Fruit fly (Drosophila melanogaster) whole organism: ENCODE data around the gene Sfp93F.

Experiments used
- CG8478 ChIP-seq: fragments of >200 bp; optimal IDR thresholded peaks from 2 replicates; lab custom pipeline; 2018; ENCODE audit warnings: inconsistent platforms
- psq ChIP-seq: fragments of >200 bp; optimal IDR thresholded peaks from 2 replicates; lab custom pipeline; 2017
- usp ChIP-seq: fragments of >200 bp; optimal IDR thresholded peaks from 2 replicates; lab custom pipeline; 2017; ENCODE audit warnings: missing biosample characterization, missing genetic modification characterization, mixed read lengths

DNA sequence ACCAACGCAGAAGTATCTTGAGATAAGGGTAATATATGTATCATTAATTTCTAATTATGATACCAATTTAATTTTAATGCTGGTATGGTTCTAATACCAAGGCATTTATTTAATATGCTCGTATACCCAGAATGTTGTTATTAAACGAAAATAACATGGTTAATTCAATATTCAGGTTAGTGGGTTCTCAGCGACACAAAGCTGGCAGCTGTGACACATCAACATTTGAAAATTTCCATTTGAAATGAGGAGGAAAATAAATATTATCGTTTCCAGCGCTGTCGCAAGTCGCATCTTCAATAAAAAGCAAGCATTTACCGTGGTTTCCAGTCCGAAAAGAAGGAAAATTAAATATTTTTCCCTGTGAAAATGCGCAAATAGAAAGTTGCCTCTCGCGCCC, 5.1 kb downstream of the Sfp93F start:
- TF ChIP-seq psq (no peak), CG8478 (lab: Kevin White, UChicago) (no peak), usp (GFP tag; lab: Kevin White, UChicago) (no peak)
